Worm (Caenorhabditis elegans): ENCODE measurements around the gene ZK813.2.

Gene ZK813.2

DNA sequence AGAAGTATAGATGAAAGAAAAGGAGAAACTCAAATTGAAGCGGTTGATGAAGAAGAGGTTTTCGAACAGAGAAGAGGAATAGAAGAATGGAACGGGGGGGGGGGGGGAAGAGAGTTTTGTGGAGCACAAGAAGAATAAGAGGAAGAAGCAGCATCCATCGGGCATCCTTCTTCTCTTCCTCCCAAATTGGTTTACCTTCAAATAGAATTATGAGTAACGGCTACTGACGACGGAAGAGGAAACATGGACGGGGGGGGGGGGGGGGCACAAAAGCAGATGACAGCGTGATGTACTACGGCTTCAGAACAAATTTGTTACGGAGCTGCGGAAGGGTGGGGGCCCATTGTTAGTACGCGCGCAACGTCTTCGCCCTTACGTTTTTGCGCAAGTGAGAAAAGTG is 25.7 kb downstream of the ZK813.2 start:
- TF ChIP-seq unc-42 (tag; optimal IDR thresholded peaks at IDR 0.05) (peak; percentile 92), ceh-19 (GFP tag; optimal IDR thresholded peaks at IDR 0.05) (peak; percentile 47), elt-4 (tag; optimal IDR thresholded peaks at IDR 0.05) (no peak)

DNA sequence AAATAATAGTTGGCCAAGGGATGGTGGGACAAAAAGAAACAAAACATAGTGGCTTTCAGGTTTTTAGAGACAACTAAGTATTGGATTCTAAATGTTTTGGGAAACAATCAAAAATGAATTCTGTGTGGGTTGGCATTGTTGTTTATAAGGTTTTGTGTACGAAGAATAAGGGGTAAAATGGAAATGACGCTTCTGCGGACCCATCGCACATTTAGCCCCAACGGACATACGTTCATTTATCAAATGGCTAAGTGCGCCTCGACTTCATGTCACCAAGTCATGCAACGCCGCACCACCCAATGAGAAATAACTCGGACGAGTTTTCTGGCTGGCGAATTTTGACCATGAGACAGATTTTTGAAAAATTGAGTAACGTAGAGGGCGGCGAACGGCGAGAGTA is 26.7 kb downstream of the ZK813.2 start:
- no peak for TF ChIP-seq pha-2 (tag; optimal IDR thresholded peaks at IDR 0.05)
- TF ChIP-seq mec-3 (tag; optimal IDR thresholded peaks at IDR 0.05; ENCODE audit: borderline replicate concordance), result no peak
- TF ChIP-seq hlh-6 (tag; optimal IDR thresholded peaks at IDR 0.05), result no peak
- TF ChIP-seq hlh-15 (tag; optimal IDR thresholded peaks at IDR 0.05), result no peak
- no peak for TF ChIP-seq Y22D7AL.16 (tag; optimal IDR thresholded peaks at IDR 0.05)
- no peak for TF ChIP-seq pros-1 (tag; optimal IDR thresholded peaks at IDR 0.05)
- no peak for TF ChIP-seq rnt-1 (tag; optimal IDR thresholded peaks at IDR 0.05)

DNA sequence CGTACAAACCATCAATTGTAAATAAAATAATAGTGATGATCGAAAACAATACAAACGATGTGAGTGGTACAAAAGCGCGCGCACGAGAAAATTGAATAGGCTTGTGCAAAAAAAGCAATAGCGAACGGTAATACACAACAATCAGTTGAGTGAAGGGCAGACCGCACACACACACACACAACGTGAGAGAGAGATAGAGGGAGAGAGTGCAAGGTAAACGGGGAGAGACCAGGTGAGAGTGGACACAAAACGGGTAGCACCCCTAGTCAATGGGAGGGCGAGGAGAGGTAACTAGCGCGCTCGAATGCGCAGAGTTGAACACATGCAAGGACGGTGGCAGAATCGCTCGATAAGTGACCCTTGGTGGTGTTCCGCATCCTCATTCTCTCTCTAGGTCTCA is 28.6 kb downstream of the ZK813.2 start:
- TF ChIP-seq ref-2 (tag; optimal IDR thresholded peaks at IDR 0.05) (peak; percentile 83), eyg-1 (tag; optimal IDR thresholded peaks at IDR 0.05) (peak; percentile 25), unc-55 (GFP tag; optimal IDR thresholded peaks at IDR 0.05) (peak; percentile 65), che-1 (tag; optimal IDR thresholded peaks at IDR 0.05) (peak; percentile 45), hlh-6 (tag; optimal IDR thresholded peaks at IDR 0.05) (peak; percentile 31), elt-2 (tag; optimal IDR thresholded peaks at IDR 0.05) (peak; percentile 64), tbx-2 (tag; optimal IDR thresholded peaks at IDR 0.05) (peak; percentile 71), sdc-2 (tag; optimal IDR thresholded peaks at IDR 0.05) (peak; percentile 62), ceh-18 (tag; optimal IDR thresholded peaks at IDR 0.05) (peak; percentile 30), ceh-30 (tag; optimal IDR thresholded peaks at IDR 0.05) (no peak), rnt-1 (tag; optimal IDR thresholded peaks at IDR 0.05) (peak; percentile 28), ceh-34 (tag; optimal IDR thresholded peaks at IDR 0.05) (peak; percentile 48), nfya-1 (tag; optimal IDR thresholded peaks at IDR 0.05) (peak; percentile 38), sox-2 (GFP tag; IDR thresholded peaks at IDR 0.05) (peak; percentile 64), hlh-8 (tag; optimal IDR thresholded peaks at IDR 0.05) (no peak), pag-3 (tag; optimal IDR thresholded peaks at IDR 0.05; ENCODE audit: borderline replicate concordance) (no peak), Y22D7AL.16 (tag; optimal IDR thresholded peaks at IDR 0.05) (no peak), ceh-31 (tag; optimal IDR thresholded peaks at IDR 0.05) (peak; percentile 80), pha-2 (tag; optimal IDR thresholded peaks at IDR 0.05) (peak; percentile 48), ceh-22 (tag; optimal IDR thresholded peaks at IDR 0.05) (no peak), pros-1 (tag; optimal IDR thresholded peaks at IDR 0.05) (peak; percentile 6), nhr-232 (tag; optimal IDR thresholded peaks at IDR 0.05) (peak; percentile 47), T23F11.4 (GFP tag; optimal IDR thresholded peaks at IDR 0.05) (no peak), syd-9 (tag; optimal IDR thresholded peaks at IDR 0.05) (peak; percentile 69), ceh-2 (tag; optimal IDR thresholded peaks at IDR 0.05) (peak; percentile 26)

DNA sequence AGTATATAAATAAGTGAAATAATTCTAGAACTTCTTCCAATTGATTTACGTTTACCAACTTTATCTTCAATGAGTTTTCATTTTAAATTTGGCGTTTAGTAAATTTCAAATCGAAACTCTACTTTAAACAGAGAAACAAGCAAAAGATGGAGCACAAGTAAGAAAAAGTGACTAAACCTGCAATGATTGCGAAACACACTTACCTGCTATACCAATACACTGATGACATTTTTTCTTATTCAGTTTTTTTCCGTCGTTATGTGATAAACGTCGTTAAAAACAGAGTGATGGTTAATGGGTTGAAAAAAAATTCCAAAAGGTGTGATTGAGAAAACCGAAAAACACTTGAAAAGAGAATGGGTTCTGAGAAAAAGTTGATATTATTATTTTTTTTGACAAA is 30.2 kb downstream of the ZK813.2 start:
- TF ChIP-seq sdc-2 (tag; optimal IDR thresholded peaks at IDR 0.05) (no peak), ztf-16 (tag; optimal IDR thresholded peaks at IDR 0.05) (no peak), ceh-6 (GFP tag; optimal IDR thresholded peaks at IDR 0.05) (no peak), ceh-14 (tag; optimal IDR thresholded peaks at IDR 0.05) (no peak), pros-1 (tag; optimal IDR thresholded peaks at IDR 0.05) (no peak)

DNA sequence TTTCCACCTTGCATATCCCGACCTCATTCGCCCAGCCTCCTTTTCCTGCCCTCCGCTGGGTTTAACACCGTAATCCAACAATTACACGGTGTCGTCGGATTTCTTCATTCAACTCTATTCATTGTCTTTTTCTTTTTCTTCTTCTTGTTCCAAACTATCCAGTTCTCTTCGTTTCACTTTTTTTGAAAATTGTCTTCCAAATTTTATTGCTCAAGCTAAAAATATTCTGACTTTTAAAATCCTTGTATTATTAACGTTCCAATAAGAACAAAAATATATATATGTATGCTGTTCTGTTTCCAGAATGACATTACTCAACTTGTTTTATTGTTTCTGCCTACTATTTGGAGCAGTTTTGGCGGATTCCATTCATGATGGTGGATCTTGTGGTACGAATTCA is 36.3 kb downstream of the ZK813.2 start, which contains the start of gene wrt-6:
TSS of gene wrt-6 (plus strand) at position 301 of the 400 bp plus-strand sequence.
- no peak for TF ChIP-seq ceh-18 (tag; optimal IDR thresholded peaks at IDR 0.05)
- TF ChIP-seq mec-3 (tag; optimal IDR thresholded peaks at IDR 0.05; ENCODE audit: borderline replicate concordance), result no peak
- TF ChIP-seq T23F11.4 (GFP tag; optimal IDR thresholded peaks at IDR 0.05), result no peak
- TF ChIP-seq npax-4 (tag; optimal IDR thresholded peaks at IDR 0.05), result no peak
- TF ChIP-seq pat-9 (tag; optimal IDR thresholded peaks at IDR 0.05), result no peak
- no peak for TF ChIP-seq fkh-10 (GFP tag; optimal IDR thresholded peaks at IDR 0.05)
- no peak for TF ChIP-seq Y22D7AL.16 (tag; optimal IDR thresholded peaks at IDR 0.05)
- TF ChIP-seq hlh-30 (tag; optimal IDR thresholded peaks at IDR 0.05; ENCODE audit: insufficient read depth), result no peak
